Worm (Caenorhabditis elegans): Measurements from ENCODE around the gene K04C1.5.
A peak's percentile ranks its signal among the peaks of the same experiment; 100 is the strongest.

- TF ChIP-seq him-1 (tag; optimal IDR thresholded peaks at IDR 0.05): peak; percentile 48
- TF ChIP-seq dao-5 (tag; optimal IDR thresholded peaks at IDR 0.05): no peak
- no peak for TF ChIP-seq W03F9.2 (tag; optimal IDR thresholded peaks at IDR 0.05)
Observed at ce11 chrX:14297209-14297608, 49.4 kb downstream of the K04C1.5 start.

Data from whole organism, L4/young adult.